Worm (Caenorhabditis elegans) whole organism, L4 larva: ENCODE measurements around the gene rla-2.

Experiments used
- ama-1 ChIP-seq: fragments of 150-350 bp; optimal IDR thresholded peaks from 2 replicates; lab custom pipeline; 2014; ENCODE audit warnings: inconsistent platforms, mixed read lengths
- nhr-10 ChIP-seq: fragments of 150-350 bp; optimal IDR thresholded peaks from 2 replicates; lab custom pipeline; 2014; ENCODE audit warnings: missing biosample characterization, missing genetic modification characterization
- nhr-11 ChIP-seq: fragments of 150-350 bp; optimal IDR thresholded peaks from 2 replicates; lab custom pipeline; 2014; ENCODE audit warnings: missing biosample characterization, missing genetic modification characterization
- nhr-237 ChIP-seq: sonication (generic microtip); optimal IDR thresholded peaks from 2 replicates; lab custom pipeline; 2017; ENCODE audit warnings: missing biosample characterization, missing genetic modification characterization
- nhr-6 ChIP-seq: fragments of 150-350 bp; optimal IDR thresholded peaks from 2 replicates; lab custom pipeline; 2014; ENCODE audit warnings: missing biosample characterization, missing genetic modification characterization
- nhr-76 ChIP-seq: fragments of 150-350 bp; optimal IDR thresholded peaks from 2 replicates; lab custom pipeline; 2014; ENCODE audit warnings: missing biosample characterization, missing genetic modification characterization
- skn-1 ChIP-seq: fragments of 150-350 bp; optimal IDR thresholded peaks from 2 replicates; lab custom pipeline; 2014; ENCODE audit warnings: missing biosample characterization, missing genetic modification characterization
- unc-130 ChIP-seq: sonication (generic microtip); optimal IDR thresholded peaks from 2 replicates; lab custom pipeline; 2016; ENCODE audit warnings: missing genetic modification reagents, missing genetic modification characterization, missing compliant biosample characterization
- ztf-7 ChIP-seq: fragments of 150-350 bp; optimal IDR thresholded peaks from 2 replicates; lab custom pipeline; 2014; ENCODE audit warnings: missing biosample characterization, missing genetic modification characterization

DNA sequence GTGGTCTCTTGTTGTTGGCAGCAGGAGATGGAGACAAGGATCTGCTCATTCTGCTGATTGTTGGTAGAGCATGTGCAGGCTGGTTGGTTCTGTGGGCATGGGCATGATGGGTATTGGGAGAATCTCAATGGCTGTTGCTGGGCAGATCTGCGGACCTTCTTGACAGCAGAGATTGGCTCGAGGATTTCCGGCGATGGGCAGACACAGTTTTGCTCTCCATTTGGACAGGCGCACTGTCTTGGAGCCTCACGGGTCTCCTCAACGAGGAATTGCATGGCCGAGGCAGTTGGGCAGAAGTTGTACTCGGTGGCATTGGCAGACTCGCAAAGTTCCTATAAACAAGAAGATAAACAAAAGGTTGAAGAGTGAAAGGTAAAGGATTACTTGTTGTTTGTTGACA, 39.5 kb downstream of the rla-2 start:
- no peak for TF ChIP-seq unc-130 (GFP tag; lab: Kevin White, UChicago)
- TF ChIP-seq skn-1, result no peak
- no peak for TF ChIP-seq nhr-6
- TF ChIP-seq ama-1 (lab: Kevin White, UChicago), result no peak
- no peak for TF ChIP-seq ztf-7 (tag; lab: Kevin White, UChicago)
- TF ChIP-seq nhr-10 (tag; lab: Kevin White, UChicago), result no peak
- no peak for TF ChIP-seq nhr-237
- TF ChIP-seq nhr-76, result no peak
- no peak for TF ChIP-seq nhr-11 (tag; lab: Kevin White, UChicago)
